Fruit fly (Drosophila melanogaster) whole organism, embryonic: ENCODE data around the gene Trl.
A peak's percentile ranks its signal among the peaks of the same experiment; 100 is the strongest.

Source experiments
- Aef1 ChIP-seq: fragments of 200-800 bp; sonication (Bioruptor generic); IDR thresholded peaks from 3 replicates; pipeline ENCODE4 v1.3.6; 2022; ENCODE audit warnings: missing biosample characterization, missing genetic modification characterization
- CG10565 ChIP-seq: fragments of 200-800 bp; sonication (Bioruptor generic); optimal IDR thresholded peaks from 3 replicates; lab custom pipeline; 2016; ENCODE audit warnings: missing biosample characterization, mild to moderate bottlenecking, missing genetic modification characterization
- CG12236 ChIP-seq: fragments of 200-800 bp; sonication (Bioruptor generic); optimal IDR thresholded peaks from 2 replicates; lab custom pipeline; 2016; ENCODE audit warnings: missing biosample characterization, missing genetic modification characterization
- CG15696 ChIP-seq: fragments of 200-800 bp; sonication (Bioruptor generic); optimal IDR thresholded peaks from 2 replicates; lab custom pipeline; 2019; ENCODE audit warnings: missing biosample characterization, mild to moderate bottlenecking, missing genetic modification characterization, moderate library complexity
- CG4328 ChIP-seq: fragments of 200-800 bp; sonication (Bioruptor generic); optimal IDR thresholded peaks from 3 replicates; lab custom pipeline; 2017; ENCODE audit warnings: missing biosample characterization, missing genetic modification reagents, missing genetic modification characterization
- HHEX ChIP-seq: fragments of 200-800 bp; sonication (Bioruptor generic); optimal IDR thresholded peaks from 3 replicates; lab custom pipeline; 2017; ENCODE audit warnings: missing biosample characterization, mild to moderate bottlenecking, missing genetic modification characterization, missing genetic modification reagents
- Mad ChIP-seq: fragments of 200-800 bp; sonication (Bioruptor generic); optimal IDR thresholded peaks from 2 replicates; lab custom pipeline; 2016; ENCODE audit warnings: missing biosample characterization, missing genetic modification characterization
- NFAT ChIP-seq: fragments of 200-800 bp; sonication (Bioruptor generic); IDR thresholded peaks from 2 replicates; pipeline ENCODE4 v1.3.6; 2022; ENCODE audit warnings: missing biosample characterization, missing genetic modification characterization
- Nf-YC ChIP-seq: fragments of 200-800 bp; optimal IDR thresholded peaks from 3 replicates; lab custom pipeline; 2019; ENCODE audit warnings: missing biosample characterization, mild to moderate bottlenecking, missing genetic modification characterization, moderate library complexity

DNA sequence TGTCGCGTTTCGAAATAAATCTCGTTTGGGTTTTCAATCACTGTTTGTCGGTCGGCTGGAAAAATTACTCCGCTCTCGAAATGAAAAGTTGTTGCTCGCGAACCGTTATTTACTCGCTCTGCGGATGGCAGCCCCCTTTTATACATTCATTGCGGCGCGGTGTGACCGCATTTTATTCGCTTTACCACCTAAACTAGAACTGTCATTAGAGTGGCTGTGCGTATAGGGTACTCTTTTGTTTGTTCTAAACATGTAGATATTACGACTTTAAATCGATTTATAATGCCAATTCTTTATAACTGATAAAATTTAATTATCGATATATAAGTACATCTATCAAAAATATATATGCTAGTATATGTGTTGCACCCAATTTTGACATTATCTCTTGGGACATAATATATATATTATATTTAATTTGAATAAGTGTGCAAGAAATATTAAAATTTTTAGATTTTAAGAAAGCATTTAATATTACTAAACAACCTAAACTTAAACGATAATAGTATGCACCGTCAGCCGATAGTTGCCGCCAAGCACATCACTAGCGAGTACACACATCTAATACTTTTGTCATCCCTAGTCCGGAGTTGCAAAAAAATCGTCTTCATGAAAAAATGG is 25.5 kb upstream of the Trl start, which contains the start of the genes bmm and Tdrd3:
- peak; percentile 87 for TF ChIP-seq CG15696 (tag; lab: Kevin White, UChicago)
- TF ChIP-seq CG4328 (GFP tag; lab: Kevin White, UChicago): peak; percentile 79
- peak; percentile 75 for TF ChIP-seq Aef1
- TF ChIP-seq CG10565 (GFP tag; lab: Kevin White, UChicago): no peak
- TF ChIP-seq Nf-YC (tag; lab: Kevin White, UChicago): peak; percentile 81
- TF ChIP-seq Mad (GFP tag; lab: Kevin White, UChicago): peak; percentile 22
- TF ChIP-seq CG12236 (GFP tag; lab: Kevin White, UChicago): no peak
- peak; percentile 89 for TF ChIP-seq NFAT (GFP tag; lab: Robert Waterston, UW)
- peak; percentile 61 for TF ChIP-seq HHEX (GFP tag; lab: Kevin White, UChicago)
